Worm (Caenorhabditis elegans) whole organism, mixed stage, embryonic: Measurements from ENCODE around the gene srw-38.

Experiments used
- mab-5 ChIP-seq: fragments of 150-350 bp; optimal IDR thresholded peaks from 2 replicates; lab custom pipeline; 2014; ENCODE audit warnings: missing biosample characterization, missing genetic modification characterization
- nhr-12 ChIP-seq: fragments of 150-350 bp; optimal IDR thresholded peaks from 2 replicates; lab custom pipeline; 2014; ENCODE audit warnings: missing biosample characterization, missing genetic modification characterization
- pha-4 ChIP-seq: fragments of 150-350 bp; optimal IDR thresholded peaks from 2 replicates; lab custom pipeline; 2018; ENCODE audit warnings: missing biosample characterization, missing genetic modification reagents, missing genetic modification characterization
- snpc-4 ChIP-seq: fragments of 150-350 bp; optimal IDR thresholded peaks from 2 replicates; lab custom pipeline; 2014; ENCODE audit warnings: missing biosample characterization, missing genetic modification characterization
- zip-8 ChIP-seq: fragments of 150-350 bp; optimal IDR thresholded peaks from 2 replicates; lab custom pipeline; 2014; ENCODE audit warnings: missing biosample characterization, missing genetic modification characterization

- TF ChIP-seq zip-8 (tag; lab: Kevin White, UChicago) (no peak), mab-5 (tag; lab: Kevin White, UChicago) (no peak), snpc-4 (tag; lab: Kevin White, UChicago) (no peak), nhr-12 (tag; lab: Kevin White, UChicago) (no peak), pha-4 (tag; lab: Kevin White, UChicago) (no peak)
Observed at ce11 chrV:19860225-19860624, 24.0 kb downstream of the srw-38 start.
